Worm (Caenorhabditis elegans) whole organism, L4 larva: Measurements from ENCODE around the gene bpnt-1.
A peak's percentile ranks its signal among the peaks of the same experiment; 100 is the strongest.

Experiments
- F44E2.7 ChIP-seq: fragments of 200-800 bp; sonication (Bioruptor generic); IDR thresholded peaks from 2 replicates; pipeline ENCODE4 v2.1.2; 2022; ENCODE audit warnings: missing genetic modification characterization, missing compliant biosample characterization
- Y48G9A.11 ChIP-seq: fragments of 200-800 bp; sonication (Bioruptor generic); IDR thresholded peaks from 2 replicates; pipeline ENCODE4 v1.3.6; 2022; ENCODE audit warnings: missing genetic modification reagents, missing genetic modification characterization, missing compliant biosample characterization
- Y5F2A.4 ChIP-seq: fragments of 200-800 bp; sonication (Bioruptor generic); optimal IDR thresholded peaks from 2 replicates; lab custom pipeline; 2018; ENCODE audit warnings: mild to moderate bottlenecking, missing genetic modification characterization, missing compliant biosample characterization
- Y75B8A.6 ChIP-seq: fragments of 200-800 bp; sonication (Bioruptor generic); IDR thresholded peaks from 2 replicates; pipeline ENCODE4 v1.3.6; 2022; ENCODE audit warnings: missing genetic modification reagents, missing genetic modification characterization, missing compliant biosample characterization
- ZK337.2 ChIP-seq: fragments of 200-800 bp; sonication (Bioruptor generic); IDR thresholded peaks from 2 replicates; pipeline ENCODE4 v1.3.6; 2022; ENCODE audit warnings: missing genetic modification reagents, missing genetic modification characterization, missing compliant biosample characterization
- ZK546.5 ChIP-seq, 2 experiments: sonication (generic microtip); optimal IDR thresholded peaks; 2 replicates each; lab custom pipeline; 2017; ENCODE audit warnings: missing biosample characterization in 2 of 2, missing genetic modification characterization in 2 of 2
- ama-1 ChIP-seq: fragments of 150-350 bp; optimal IDR thresholded peaks from 2 replicates; lab custom pipeline; 2014; ENCODE audit warnings: inconsistent platforms, mixed read lengths
- ceh-28 ChIP-seq: fragments of 150-350 bp; optimal IDR thresholded peaks from 2 replicates; lab custom pipeline; 2014; ENCODE audit warnings: missing biosample characterization, missing genetic modification reagents, missing genetic modification characterization
- ceh-44 ChIP-seq: fragments of 200-800 bp; sonication (Bioruptor generic); IDR thresholded peaks from 2 replicates; pipeline ENCODE4 v1.3.6; 2022; ENCODE audit warnings: missing genetic modification reagents, missing genetic modification characterization, missing compliant biosample characterization
- ces-1 ChIP-seq: fragments of 150-350 bp; sonication (generic microtip); optimal IDR thresholded peaks from 4 replicates; lab custom pipeline; 2014; ENCODE audit warnings: missing biosample characterization, missing genetic modification reagents, missing genetic modification characterization
- daf-12 ChIP-seq: fragments of 150-350 bp; optimal IDR thresholded peaks from 2 replicates; lab custom pipeline; 2014; ENCODE audit warnings: missing biosample characterization, missing genetic modification reagents, missing genetic modification characterization
- daf-19 ChIP-seq: fragments of 200-800 bp; sonication (Bioruptor generic); conservative IDR thresholded peaks from 2 replicates; pipeline ENCODE4 v1.3.6; 2022; ENCODE audit warnings: missing genetic modification characterization, missing compliant biosample characterization
- dmd-6 ChIP-seq: fragments of 200-800 bp; sonication (Bioruptor generic); IDR thresholded peaks from 2 replicates; pipeline ENCODE4 v1.3.6; 2022; ENCODE audit warnings: missing genetic modification reagents, missing genetic modification characterization, missing compliant biosample characterization
- dmd-8 ChIP-seq: fragments of 200-800 bp; sonication (Bioruptor generic); IDR thresholded peaks from 2 replicates; pipeline ENCODE4 v1.3.6; 2022; ENCODE audit warnings: missing genetic modification characterization, missing compliant biosample characterization
- dpl-1 ChIP-seq: fragments of 150-350 bp; optimal IDR thresholded peaks from 2 replicates; lab custom pipeline; 2014; ENCODE audit warnings: missing biosample characterization, missing genetic modification reagents, missing genetic modification characterization
- duxl-1 ChIP-seq: sonication (generic microtip); optimal IDR thresholded peaks from 2 replicates; lab custom pipeline; 2016; ENCODE audit warnings: mild to moderate bottlenecking, missing genetic modification characterization, moderate library complexity, missing compliant biosample characterization; ENCODE audit not compliant: poor library complexity
- dve-1 ChIP-seq: sonication (generic microtip); optimal IDR thresholded peaks from 2 replicates; lab custom pipeline; 2017; ENCODE audit warnings: antibody characterized with exemption, mild to moderate bottlenecking, missing genetic modification characterization, missing compliant biosample characterization; ENCODE audit not compliant: insufficient read depth
- egl-43 ChIP-seq: fragments of 200-800 bp; sonication (Bioruptor generic); IDR thresholded peaks from 2 replicates; pipeline ENCODE4 v1.3.6; 2022; ENCODE audit warnings: missing genetic modification reagents, missing genetic modification characterization, missing compliant biosample characterization
- hif-1 ChIP-seq, 2 experiments: sonication (generic microtip); optimal IDR thresholded peaks; 2 replicates each; lab custom pipeline; 2016 to 2017; ENCODE audit warnings: missing compliant biosample characterization in 2 of 2, missing genetic modification characterization in 2 of 2, missing genetic modification reagents in 2 of 2, missing genotype in 2 of 2, mild to moderate bottlenecking in 1 of 2
- hlh-11 ChIP-seq: fragments of 200-800 bp; sonication (Bioruptor generic); optimal IDR thresholded peaks from 2 replicates; lab custom pipeline; 2018; ENCODE audit warnings: mild to moderate bottlenecking, missing genetic modification characterization, missing compliant biosample characterization
- lim-7 ChIP-seq: fragments of 200-800 bp; sonication (Bioruptor generic); IDR thresholded peaks from 2 replicates; pipeline ENCODE4 v1.3.6; 2022; ENCODE audit warnings: missing genetic modification characterization, missing compliant biosample characterization
- lin-1 ChIP-seq: fragments of 200-800 bp; sonication (Bioruptor generic); IDR thresholded peaks from 2 replicates; pipeline ENCODE4 v1.3.6; 2022; ENCODE audit warnings: missing genetic modification reagents, missing genetic modification characterization, missing compliant biosample characterization
- lin-15B ChIP-seq: fragments of 150-350 bp; sonication (generic microtip); optimal IDR thresholded peaks from 3 replicates; lab custom pipeline; 2014; ENCODE audit warnings: missing biosample characterization, missing genetic modification characterization
- lin-38 ChIP-seq: fragments of 200-800 bp; sonication (Bioruptor generic); IDR thresholded peaks from 2 replicates; pipeline ENCODE4 v1.3.6; 2022; ENCODE audit warnings: missing genetic modification reagents, missing genetic modification characterization, missing compliant biosample characterization
- lin-39 ChIP-seq: fragments of 150-350 bp; optimal IDR thresholded peaks from 2 replicates; lab custom pipeline; 2014; ENCODE audit warnings: missing biosample characterization, missing genetic modification reagents, missing genetic modification characterization
- lir-3 ChIP-seq: sonication (generic microtip); optimal IDR thresholded peaks from 2 replicates; lab custom pipeline; 2016; ENCODE audit warnings: mild to moderate bottlenecking, missing genetic modification characterization, missing compliant biosample characterization
- lsy-2 ChIP-seq, 2 experiments: fragments of 150-350 bp in 1 of 2; sonication (generic microtip) in 1 of 2; optimal IDR thresholded peaks; 2 replicates each; lab custom pipeline; 2014 to 2017; ENCODE audit warnings: missing biosample characterization in 2 of 2, missing genetic modification characterization in 2 of 2
- madf-5 ChIP-seq, 2 experiments: fragments of 200-800 bp; sonication (Bioruptor generic); IDR thresholded peaks; 2 replicates each; pipeline ENCODE4 v1.3.6; 2022; ENCODE audit warnings: missing compliant biosample characterization in 2 of 2, missing genetic modification characterization in 2 of 2
- madf-9 ChIP-seq: fragments of 200-800 bp; sonication (Bioruptor generic); conservative IDR thresholded peaks from 2 replicates; pipeline ENCODE4 v1.3.6; 2022; ENCODE audit warnings: missing genetic modification reagents, missing genetic modification characterization, missing compliant biosample characterization
- mdl-1 ChIP-seq, 2 experiments: fragments of 150-350 bp in 1 of 2; sonication (generic microtip) in 1 of 2; optimal IDR thresholded peaks; 2 replicates each; lab custom pipeline; 2014 to 2017; ENCODE audit warnings: missing biosample characterization in 2 of 2, missing genetic modification characterization in 2 of 2
- mdt-29 ChIP-seq: fragments of 200-800 bp; sonication (Bioruptor generic); IDR thresholded peaks from 2 replicates; pipeline ENCODE4 v1.3.6; 2022; ENCODE audit warnings: missing genetic modification reagents, missing genetic modification characterization, missing compliant biosample characterization
- nhr-10 ChIP-seq: fragments of 150-350 bp; optimal IDR thresholded peaks from 2 replicates; lab custom pipeline; 2014; ENCODE audit warnings: missing biosample characterization, missing genetic modification characterization
- nhr-102 ChIP-seq: sonication (generic microtip); optimal IDR thresholded peaks from 2 replicates; lab custom pipeline; 2016; ENCODE audit warnings: mild to moderate bottlenecking, missing genetic modification characterization, moderate library complexity, missing compliant biosample characterization
- nhr-237 ChIP-seq: sonication (generic microtip); optimal IDR thresholded peaks from 2 replicates; lab custom pipeline; 2017; ENCODE audit warnings: missing biosample characterization, missing genetic modification characterization
- nhr-25 ChIP-seq: sonication (generic microtip); optimal IDR thresholded peaks from 2 replicates; lab custom pipeline; 2017; ENCODE audit warnings: missing genetic modification characterization, mild to moderate bottlenecking, missing compliant biosample characterization, antibody characterized with exemption, moderate library complexity, borderline replicate concordance; ENCODE audit not compliant: insufficient read depth
- pqm-1 ChIP-seq: sonication (generic microtip); optimal IDR thresholded peaks from 2 replicates; lab custom pipeline; 2017; ENCODE audit warnings: missing biosample characterization, missing genetic modification characterization
- rbr-2 ChIP-seq: sonication (generic microtip); optimal IDR thresholded peaks from 2 replicates; lab custom pipeline; 2016; ENCODE audit warnings: missing genotype, missing genetic modification characterization, missing compliant biosample characterization
- set-16 ChIP-seq: fragments of 200-800 bp; sonication (Bioruptor generic); IDR thresholded peaks from 2 replicates; pipeline ENCODE4 v1.3.6; 2022; ENCODE audit warnings: missing genetic modification reagents, missing genetic modification characterization, missing compliant biosample characterization
- skn-1 ChIP-seq: fragments of 150-350 bp; optimal IDR thresholded peaks from 2 replicates; lab custom pipeline; 2014; ENCODE audit warnings: missing biosample characterization, missing genetic modification characterization
- snpc-1.2 ChIP-seq: fragments of 200-800 bp; sonication (Bioruptor generic); IDR thresholded peaks from 2 replicates; pipeline ENCODE4 v1.3.6; 2022; ENCODE audit warnings: missing genetic modification reagents, missing genetic modification characterization, missing compliant biosample characterization
- spr-3 ChIP-seq: fragments of 200-800 bp; sonication (Bioruptor generic); optimal IDR thresholded peaks from 2 replicates; lab custom pipeline; 2018; ENCODE audit warnings: mild to moderate bottlenecking, missing genetic modification characterization, missing compliant biosample characterization
- tag-97 ChIP-seq: fragments of 200-800 bp; sonication (Bioruptor generic); IDR thresholded peaks from 2 replicates; pipeline ENCODE4 v1.3.6; 2022; ENCODE audit warnings: missing genetic modification characterization, missing compliant biosample characterization
- tra-1 ChIP-seq: fragments of 200-800 bp; sonication (Bioruptor generic); IDR thresholded peaks from 2 replicates; pipeline ENCODE4 v1.3.6; 2022; ENCODE audit warnings: missing genetic modification reagents, missing genetic modification characterization, missing compliant biosample characterization
- unc-130 ChIP-seq: sonication (generic microtip); optimal IDR thresholded peaks from 2 replicates; lab custom pipeline; 2016; ENCODE audit warnings: missing genetic modification reagents, missing genetic modification characterization, missing compliant biosample characterization
- unc-39 ChIP-seq: sonication (generic microtip); optimal IDR thresholded peaks from 2 replicates; lab custom pipeline; 2017; ENCODE audit warnings: missing biosample characterization, missing genetic modification characterization
- unc-62 ChIP-seq, 3 experiments: fragments of 150-350 bp in 1 of 3; sonication (generic microtip); optimal IDR thresholded peaks in 2 of 3; peaks in 1 of 3; 1 replicate in 1 of 3; 2 replicates in 2 of 3; lab custom pipeline; 2014 to 2017; ENCODE audit warnings: missing biosample characterization in 3 of 3, missing genetic modification characterization in 3 of 3, missing genetic modification reagents in 3 of 3, missing genotype in 1 of 3
- vab-7 ChIP-seq: fragments of 200-800 bp; sonication (Bioruptor generic); IDR thresholded peaks from 2 replicates; pipeline ENCODE4 v1.3.6; 2022; ENCODE audit warnings: missing genetic modification reagents, missing genetic modification characterization, missing compliant biosample characterization
- zfp-2 ChIP-seq: sonication (generic microtip); optimal IDR thresholded peaks from 2 replicates; lab custom pipeline; 2016; ENCODE audit warnings: mild to moderate bottlenecking, missing genetic modification characterization, missing compliant biosample characterization
- zfp-3 ChIP-seq: fragments of 200-800 bp; sonication (Bioruptor generic); conservative IDR thresholded peaks from 2 replicates; pipeline ENCODE4 v1.3.6; 2022; ENCODE audit warnings: missing genetic modification reagents, missing genetic modification characterization, missing compliant biosample characterization
- zip-11 ChIP-seq: fragments of 200-800 bp; sonication (Bioruptor generic); IDR thresholded peaks from 2 replicates; pipeline ENCODE4 v1.3.6; 2022; ENCODE audit warnings: missing genetic modification characterization, missing compliant biosample characterization
- ztf-11 ChIP-seq: fragments of 150-350 bp; optimal IDR thresholded peaks from 2 replicates; lab custom pipeline; 2014; ENCODE audit warnings: missing biosample characterization, missing genetic modification characterization

bpnt-1 gene

DNA sequence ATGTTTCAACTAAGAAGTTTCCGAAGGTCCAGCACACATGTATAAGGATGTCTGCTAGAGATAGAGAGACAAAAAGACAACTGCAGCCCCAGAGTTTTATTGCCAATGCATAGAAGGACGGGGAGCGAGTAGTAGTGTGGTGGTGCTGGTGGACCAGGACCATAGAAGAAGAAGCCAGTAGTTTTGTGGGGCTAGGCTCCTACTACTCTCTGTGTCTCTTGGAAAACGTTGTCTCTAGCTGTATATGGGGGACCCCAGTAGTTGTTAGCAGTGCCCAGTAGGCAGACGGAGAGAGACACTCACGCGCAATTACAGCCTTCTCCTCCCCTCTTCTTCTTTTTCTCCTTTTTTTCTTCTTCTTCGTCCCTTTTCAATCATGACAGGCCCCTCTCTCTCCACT is 36.0 kb downstream of the bpnt-1 start (continued):
- no peak for TF ChIP-seq vab-7 (GFP tag; lab: Robert Waterston, UW)
- TF ChIP-seq rbr-2 (tag; lab: Kevin White, UChicago): peak; percentile 56
- TF ChIP-seq mdl-1 (tag; optimal IDR thresholded peaks at IDR 0.05; lab: Kevin White, UChicago): peak in 1 of 2 experiments; percentile 10
- no peak for TF ChIP-seq lin-15B (tag; lab: Kevin White, UChicago)
- TF ChIP-seq madf-9 (GFP tag; lab: Robert Waterston, UW): no peak
- no peak for TF ChIP-seq ceh-28 (tag; lab: Kevin White, UChicago)
- no peak for TF ChIP-seq F44E2.7 (GFP tag; lab: Robert Waterston, UW)
- no peak for TF ChIP-seq lir-3
- no peak for TF ChIP-seq unc-130 (GFP tag; lab: Kevin White, UChicago)
- no peak for TF ChIP-seq madf-5 (GFP tag; IDR thresholded peaks at IDR 0.05; lab: Robert Waterston, UW)
- no peak for TF ChIP-seq lin-39 (tag; lab: Kevin White, UChicago)
- TF ChIP-seq spr-3 (GFP tag; lab: Kevin White, UChicago): no peak
- TF ChIP-seq nhr-10 (tag; lab: Kevin White, UChicago): no peak
- TF ChIP-seq lim-7 (GFP tag; lab: Robert Waterston, UW): no peak
- TF ChIP-seq daf-12: no peak
- TF ChIP-seq lsy-2 (tag; optimal IDR thresholded peaks at IDR 0.05; lab: Kevin White, UChicago): peak; percentile 17 to 49
- peak in 1 of 2 experiments; percentile 32 for TF ChIP-seq unc-62 (GFP tag; optimal IDR thresholded peaks at IDR 0.05 in 1 of 2; lab: Kevin White, UChicago)
- no peak for TF ChIP-seq unc-62 (tag; optimal IDR thresholded peaks at IDR 0.05; lab: Kevin White, UChicago)
- no peak for TF ChIP-seq zip-11 (GFP tag; lab: Robert Waterston, UW)
- TF ChIP-seq mdt-29: no peak
- TF ChIP-seq Y5F2A.4 (GFP tag; lab: Kevin White, UChicago): no peak
- no peak for TF ChIP-seq zfp-2 (tag; lab: Kevin White, UChicago)
- TF ChIP-seq duxl-1: no peak
- TF ChIP-seq hlh-11 (tag; lab: Kevin White, UChicago): peak; percentile 11
- no peak for TF ChIP-seq tra-1 (GFP tag; lab: Robert Waterston, UW)
- TF ChIP-seq dve-1 (tag; lab: Kevin White, UChicago): no peak
- TF ChIP-seq ama-1 (lab: Kevin White, UChicago): no peak
- no peak for TF ChIP-seq dmd-8 (GFP tag; lab: Robert Waterston, UW)
- peak; percentile 52; the same call in 1 of the 2 replicates for TF ChIP-seq set-16 (GFP tag; lab: Robert Waterston, UW)
- no peak for TF ChIP-seq unc-39 (tag; lab: Kevin White, UChicago)
- no peak for TF ChIP-seq ZK337.2 (GFP tag; lab: Robert Waterston, UW)
- no peak for TF ChIP-seq nhr-102 (tag; lab: Kevin White, UChicago)
- no peak for TF ChIP-seq hif-1 (tag; optimal IDR thresholded peaks at IDR 0.05; lab: Kevin White, UChicago)
- TF ChIP-seq nhr-25 (tag; lab: Kevin White, UChicago): no peak
- no peak for TF ChIP-seq pqm-1
- TF ChIP-seq lin-1 (GFP tag; lab: Robert Waterston, UW): no peak
- TF ChIP-seq skn-1: no peak
- no peak for TF ChIP-seq ztf-11
- TF ChIP-seq Y75B8A.6 (GFP tag; lab: Robert Waterston, UW): no peak
- TF ChIP-seq ceh-44 (GFP tag; lab: Robert Waterston, UW): no peak
- no peak for TF ChIP-seq dpl-1 (GFP tag; lab: Kevin White, UChicago)
- no peak for TF ChIP-seq ces-1 (GFP tag; lab: Kevin White, UChicago)
- TF ChIP-seq daf-19 (GFP tag; lab: Robert Waterston, UW): no peak
- TF ChIP-seq zfp-3 (GFP tag; lab: Robert Waterston, UW): no peak
- no peak for TF ChIP-seq nhr-237 (tag; lab: Kevin White, UChicago)
- TF ChIP-seq ZK546.5 (tag; optimal IDR thresholded peaks at IDR 0.05; lab: Kevin White, UChicago): no peak
- TF ChIP-seq Y48G9A.11 (GFP tag; lab: Robert Waterston, UW): no peak
- TF ChIP-seq dmd-6 (GFP tag; lab: Robert Waterston, UW): no peak
- no peak for TF ChIP-seq tag-97 (GFP tag; lab: Robert Waterston, UW)
- TF ChIP-seq egl-43 (GFP tag; lab: Robert Waterston, UW): no peak
- TF ChIP-seq snpc-1.2 (GFP tag; lab: Robert Waterston, UW): no peak
- TF ChIP-seq lin-38 (GFP tag; lab: Robert Waterston, UW): 0 out of 2 replicates have a peak, but pooled peaks have one; percentile 28
